Worm (Caenorhabditis elegans) whole organism, mixed stage, embryonic: ENCODE measurements around the gene hot-6.

Source experiments
- drap-1 ChIP-seq: fragments of 200-800 bp; sonication (Bioruptor generic); optimal IDR thresholded peaks from 3 replicates; lab custom pipeline; 2018; ENCODE audit warnings: mild to moderate bottlenecking, missing genetic modification characterization, missing compliant biosample characterization
- nhr-28 ChIP-seq: fragments of 150-350 bp; optimal IDR thresholded peaks from 2 replicates; lab custom pipeline; 2014; ENCODE audit warnings: missing biosample characterization, missing genetic modification characterization
- snpc-4 ChIP-seq: fragments of 150-350 bp; optimal IDR thresholded peaks from 2 replicates; lab custom pipeline; 2014; ENCODE audit warnings: missing biosample characterization, missing genetic modification characterization
- unc-62 ChIP-seq: fragments of 150-350 bp; optimal IDR thresholded peaks from 2 replicates; lab custom pipeline; 2014; ENCODE audit warnings: missing biosample characterization, missing genetic modification reagents, missing genetic modification characterization

DNA sequence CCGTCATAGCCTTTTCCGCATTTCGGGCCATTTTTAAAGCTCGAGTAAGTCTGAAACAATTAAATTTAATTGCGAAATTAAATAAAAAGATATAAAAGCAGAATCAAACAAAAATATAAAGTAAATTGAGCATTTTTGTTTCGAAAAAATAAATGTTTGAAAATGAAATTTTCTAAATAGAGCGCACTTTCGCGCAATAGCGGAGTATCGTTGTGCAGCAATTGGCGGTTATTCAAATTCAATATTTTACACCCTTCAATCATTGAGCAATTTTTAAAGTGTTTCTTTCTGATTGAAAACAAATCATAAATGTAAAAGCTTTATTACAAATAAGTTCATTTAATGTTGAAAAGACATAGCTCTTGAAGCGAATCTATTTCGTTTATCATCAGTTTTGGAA lies 22.1 kb downstream of the hot-6 start, which contains the start of gene isy-1:
- TF ChIP-seq nhr-28 (tag; lab: Kevin White, UChicago) = no peak
- TF ChIP-seq unc-62 (GFP tag; lab: Kevin White, UChicago) = no peak
- TF ChIP-seq drap-1 (GFP tag; lab: Kevin White, UChicago) = no peak
- TF ChIP-seq snpc-4 (tag; lab: Kevin White, UChicago) = no peak
